Fruit fly (Drosophila melanogaster) whole organism, embryonic: ENCODE results near the gene CG33282.
A peak's percentile ranks its signal among the peaks of the same experiment; 100 is the strongest.

Experiments used
- Abd-B ChIP-seq: fragments of 200-800 bp; sonication (Bioruptor generic); optimal IDR thresholded peaks from 2 replicates; lab custom pipeline; 2018; ENCODE audit warnings: missing biosample characterization, mild to moderate bottlenecking, missing genetic modification characterization, moderate library complexity
- CG10209 ChIP-seq: fragments of 200-800 bp; sonication (Bioruptor generic); optimal IDR thresholded peaks from 3 replicates; lab custom pipeline; 2017; ENCODE audit warnings: missing biosample characterization, mild to moderate bottlenecking, missing genetic modification characterization, missing genetic modification reagents
- CG1233 ChIP-seq: fragments of 200-800 bp; sonication (Bioruptor generic); optimal IDR thresholded peaks from 4 replicates; lab custom pipeline; 2018; ENCODE audit warnings: missing biosample characterization, mild to moderate bottlenecking, missing genetic modification characterization
- CG13894 ChIP-seq: fragments of 200-800 bp; sonication (Bioruptor generic); optimal IDR thresholded peaks from 3 replicates; lab custom pipeline; 2018; ENCODE audit warnings: missing biosample characterization, mild to moderate bottlenecking, missing genetic modification characterization, moderate library complexity
- CG17359 ChIP-seq: fragments of 200-800 bp; sonication (Bioruptor generic); optimal IDR thresholded peaks from 3 replicates; lab custom pipeline; 2018; ENCODE audit warnings: missing biosample characterization, mild to moderate bottlenecking, missing genetic modification characterization, moderate library complexity
- CG3065 ChIP-seq: fragments of 200-800 bp; sonication (Bioruptor generic); optimal IDR thresholded peaks from 2 replicates; lab custom pipeline; 2016; ENCODE audit warnings: missing biosample characterization, missing genetic modification characterization
- CG33213 ChIP-seq: fragments of 200-800 bp; sonication (Bioruptor generic); optimal IDR thresholded peaks from 3 replicates; lab custom pipeline; 2016; ENCODE audit warnings: missing biosample characterization, missing genetic modification characterization
- CG34224 ChIP-seq: fragments of 200-800 bp; sonication (Bioruptor generic); IDR thresholded peaks from 3 replicates; pipeline ENCODE4 v1.3.6; 2022; ENCODE audit warnings: missing biosample characterization, missing genetic modification characterization; ENCODE audit not compliant: partially characterized antibody
- CG5953 ChIP-seq: fragments of 200-800 bp; sonication (Bioruptor generic); IDR thresholded peaks from 2 replicates; pipeline ENCODE4 v1.3.6; 2022; ENCODE audit warnings: missing biosample characterization, missing genetic modification characterization
- CG6791 ChIP-seq: fragments of 200-800 bp; sonication (Bioruptor generic); IDR thresholded peaks from 3 replicates; pipeline ENCODE4 v1.3.6; 2022; ENCODE audit warnings: missing biosample characterization, missing genetic modification characterization; ENCODE audit not compliant: partially characterized antibody
- CG7987 ChIP-seq: fragments of 200-800 bp; sonication (Bioruptor generic); optimal IDR thresholded peaks from 2 replicates; lab custom pipeline; 2018; ENCODE audit warnings: missing biosample characterization, mild to moderate bottlenecking, missing genetic modification characterization, moderate library complexity
- CG8388 ChIP-seq: fragments of 200-800 bp; sonication (Bioruptor generic); optimal IDR thresholded peaks from 2 replicates; lab custom pipeline; 2019; ENCODE audit warnings: missing biosample characterization, mild to moderate bottlenecking, missing genetic modification characterization, moderate library complexity
- CG9797 ChIP-seq: fragments of 200-800 bp; sonication (Bioruptor generic); optimal IDR thresholded peaks from 3 replicates; lab custom pipeline; 2018; ENCODE audit warnings: missing biosample characterization, mild to moderate bottlenecking, missing genetic modification characterization
- CG9817 ChIP-seq: fragments of 200-800 bp; sonication (Bioruptor generic); optimal IDR thresholded peaks from 2 replicates; lab custom pipeline; 2018; ENCODE audit warnings: missing biosample characterization, mild to moderate bottlenecking, missing genetic modification characterization, moderate library complexity
- CkIIα-i1 ChIP-seq: fragments of 200-800 bp; sonication (Bioruptor generic); IDR thresholded peaks from 2 replicates; pipeline ENCODE4 v1.3.6; 2022; ENCODE audit warnings: missing biosample characterization, missing genetic modification characterization
- Doc2 ChIP-seq: fragments of 200-800 bp; sonication (Bioruptor generic); IDR thresholded peaks from 2 replicates; pipeline ENCODE4 v1.3.6; 2022; ENCODE audit warnings: missing biosample characterization, missing genetic modification characterization
- Fer3 ChIP-seq: fragments of 200-800 bp; sonication (Bioruptor generic); optimal IDR thresholded peaks from 2 replicates; lab custom pipeline; 2018; ENCODE audit warnings: missing biosample characterization, mild to moderate bottlenecking, missing genetic modification characterization, moderate library complexity
- HLH3B ChIP-seq: fragments of 200-800 bp; sonication (Bioruptor generic); IDR thresholded peaks from 2 replicates; pipeline ENCODE4 v1.3.6; 2022; ENCODE audit warnings: missing biosample characterization, missing genetic modification characterization
- HmgD ChIP-seq: fragments of 200-800 bp; sonication (Bioruptor generic); optimal IDR thresholded peaks from 3 replicates; lab custom pipeline; 2016; ENCODE audit warnings: missing biosample characterization, missing genetic modification characterization
- MBD-R2 ChIP-seq: fragments of 200-800 bp; sonication (Bioruptor generic); IDR thresholded peaks from 2 replicates; pipeline ENCODE4 v1.3.6; 2022; ENCODE audit warnings: missing biosample characterization, missing genetic modification characterization
- MESR4 ChIP-seq: fragments of 200-800 bp; sonication (Bioruptor generic); optimal IDR thresholded peaks from 2 replicates; lab custom pipeline; 2018; ENCODE audit warnings: missing biosample characterization, mild to moderate bottlenecking, missing genetic modification characterization, moderate library complexity
- Med ChIP-seq: fragments of 200-800 bp; sonication (Bioruptor generic); peaks from one replicate; lab custom pipeline; 2016; ENCODE audit warnings: missing biosample characterization, missing genetic modification characterization, mild to moderate bottlenecking, inconsistent platforms, moderate library complexity
- Mrtf ChIP-seq: fragments of 200-800 bp; sonication (Bioruptor generic); IDR thresholded peaks from 3 replicates; pipeline ENCODE4 v1.3.6; 2022; ENCODE audit warnings: missing biosample characterization, missing genetic modification characterization
- Oaz ChIP-seq: fragments of 200-800 bp; sonication (Bioruptor generic); IDR thresholded peaks from 2 replicates; pipeline ENCODE4 v1.3.6; 2022; ENCODE audit warnings: missing biosample characterization, missing genetic modification characterization
- Pdp1 ChIP-seq, 2 experiments: fragments of 200-800 bp; sonication (Bioruptor generic); optimal IDR thresholded peaks; 3 replicates each; lab custom pipeline; 2016; ENCODE audit warnings: missing biosample characterization in 2 of 2, missing genetic modification characterization in 2 of 2, mild to moderate bottlenecking in 1 of 2, moderate library complexity in 1 of 2
- Ptx1 ChIP-seq: fragments of 200-800 bp; sonication (Bioruptor generic); IDR thresholded peaks from 2 replicates; pipeline ENCODE4 v1.3.6; 2022; ENCODE audit warnings: missing biosample characterization, missing genetic modification characterization
- amos ChIP-seq: fragments of 200-800 bp; sonication (Bioruptor generic); IDR thresholded peaks from 2 replicates; pipeline ENCODE4 v1.3.6; 2022; ENCODE audit warnings: missing biosample characterization, missing genetic modification characterization; ENCODE audit not compliant: partially characterized antibody
- chinmo ChIP-seq: fragments of 200-800 bp; sonication (Bioruptor generic); IDR thresholded peaks from 4 replicates; pipeline ENCODE4 v1.3.6; 2022; ENCODE audit warnings: missing biosample characterization, missing genetic modification characterization; ENCODE audit not compliant: partially characterized antibody
- ci ChIP-seq: fragments of 200-800 bp; sonication (Bioruptor generic); IDR thresholded peaks from 3 replicates; pipeline ENCODE4 v1.3.6; 2022; ENCODE audit warnings: missing biosample characterization, missing genetic modification characterization
- crol ChIP-seq: fragments of 200-800 bp; sonication (Bioruptor generic); IDR thresholded peaks from 2 replicates; pipeline ENCODE4 v1.3.6; 2022; ENCODE audit warnings: missing biosample characterization, missing genetic modification characterization
- exex ChIP-seq: fragments of 200-800 bp; sonication (Bioruptor generic); optimal IDR thresholded peaks from 4 replicates; lab custom pipeline; 2018; ENCODE audit warnings: missing biosample characterization, mild to moderate bottlenecking, missing genetic modification characterization, moderate library complexity
- gem ChIP-seq: fragments of 200-800 bp; sonication (Bioruptor generic); optimal IDR thresholded peaks from 2 replicates; lab custom pipeline; 2019; ENCODE audit warnings: missing biosample characterization, mild to moderate bottlenecking, missing genetic modification characterization, moderate library complexity
- gro ChIP-seq: fragments of 200-800 bp; sonication (Bioruptor generic); optimal IDR thresholded peaks from 2 replicates; lab custom pipeline; 2016; ENCODE audit warnings: missing biosample characterization, missing genetic modification characterization
- gsb ChIP-seq: fragments of 200-800 bp; sonication (Bioruptor generic); IDR thresholded peaks from 2 replicates; pipeline ENCODE4 v1.3.6; 2022; ENCODE audit warnings: missing biosample characterization, missing genetic modification characterization
- lola ChIP-seq, 3 experiments: fragments of >200 bp in 2 of 3; fragments of 200-800 bp in 1 of 3; sonication (Bioruptor generic) in 1 of 3; optimal IDR thresholded peaks; 2 replicates each; lab custom pipeline; 2017 to 2019; ENCODE audit warnings: missing biosample characterization in 3 of 3, missing genetic modification characterization in 3 of 3, mild to moderate bottlenecking in 1 of 3, moderate library complexity in 1 of 3
- mirr ChIP-seq: fragments of 200-800 bp; sonication (Bioruptor generic); optimal IDR thresholded peaks from 3 replicates; lab custom pipeline; 2018; ENCODE audit warnings: missing biosample characterization, mild to moderate bottlenecking, missing genetic modification characterization
- onecut ChIP-seq: fragments of 200-800 bp; sonication (Bioruptor generic); IDR thresholded peaks from 2 replicates; pipeline ENCODE4 v1.3.6; 2022; ENCODE audit warnings: missing biosample characterization, missing genetic modification characterization
- pan ChIP-seq, 4 experiments: fragments of >200 bp in 3 of 4; fragments of 200-800 bp in 1 of 4; sonication (Bioruptor generic) in 1 of 4; optimal IDR thresholded peaks in 3 of 4; IDR thresholded peaks in 1 of 4; 2 replicates each; pipeline versions ENCODE4 v1.3.6 to Lab custom; 2017 to 2022; ENCODE audit warnings: missing biosample characterization in 2 of 4, missing genetic modification characterization in 2 of 4, mixed read lengths in 1 of 4
- pfk ChIP-seq: fragments of 200-800 bp; sonication (Bioruptor generic); optimal IDR thresholded peaks from 2 replicates; lab custom pipeline; 2018; ENCODE audit warnings: missing biosample characterization, mild to moderate bottlenecking, missing genetic modification characterization, moderate library complexity
- pho ChIP-seq: fragments of 200-800 bp; sonication (Bioruptor generic); optimal IDR thresholded peaks from 2 replicates; lab custom pipeline; 2016; ENCODE audit warnings: missing biosample characterization, missing genetic modification characterization
- pnt ChIP-seq: fragments of 200-800 bp; sonication (Bioruptor generic); optimal IDR thresholded peaks from 3 replicates; lab custom pipeline; 2016; ENCODE audit warnings: missing biosample characterization, missing genetic modification characterization
- psq ChIP-seq: fragments of 200-800 bp; sonication (Bioruptor generic); optimal IDR thresholded peaks from 2 replicates; lab custom pipeline; 2017; ENCODE audit warnings: missing biosample characterization, missing genetic modification characterization
- scrt ChIP-seq: fragments of 200-800 bp; sonication (Bioruptor generic); optimal IDR thresholded peaks from 2 replicates; lab custom pipeline; 2018; ENCODE audit warnings: missing biosample characterization, mild to moderate bottlenecking, missing genetic modification characterization, moderate library complexity
- sug ChIP-seq: fragments of 200-800 bp; optimal IDR thresholded peaks from 2 replicates; lab custom pipeline; 2019; ENCODE audit warnings: missing biosample characterization, mild to moderate bottlenecking, missing genetic modification characterization, moderate library complexity
- ttk ChIP-seq: fragments of 200-800 bp; sonication (Bioruptor generic); IDR thresholded peaks from 2 replicates; pipeline ENCODE4 v2.1.2; 2022; ENCODE audit warnings: missing biosample characterization, missing genetic modification characterization
- twi ChIP-seq: fragments of 200-800 bp; optimal IDR thresholded peaks from 2 replicates; lab custom pipeline; 2019; ENCODE audit warnings: missing biosample characterization, mild to moderate bottlenecking, missing genetic modification characterization, moderate library complexity
- unpg ChIP-seq: fragments of 200-800 bp; sonication (Bioruptor generic); optimal IDR thresholded peaks from 3 replicates; lab custom pipeline; 2018; ENCODE audit warnings: missing biosample characterization, mild to moderate bottlenecking, missing genetic modification characterization, moderate library complexity
- usp ChIP-seq: fragments of >200 bp; optimal IDR thresholded peaks from 2 replicates; lab custom pipeline; 2017; ENCODE audit warnings: missing biosample characterization, missing genetic modification characterization
- wdn ChIP-seq: fragments of 200-800 bp; sonication (Bioruptor generic); IDR thresholded peaks from 2 replicates; pipeline ENCODE4 v1.3.6; 2022; ENCODE audit warnings: missing biosample characterization, missing genetic modification characterization

Gene CG33282

dm6 chr2L:3371776-3372383 lies 44.2 kb downstream of the CG33282 start:
- TF ChIP-seq sug (tag; lab: Kevin White, UChicago) (peak; percentile 27), lola (GFP tag; optimal IDR thresholded peaks at IDR 0.05; lab: Kevin White, UChicago) (no peak), ttk (GFP tag; lab: Robert Waterston, UW) (no peak), gro (GFP tag; lab: Kevin White, UChicago) (no peak), Doc2 (no peak), Mrtf (GFP tag; lab: Robert Waterston, UW) (no peak), pan (optimal IDR thresholded peaks at IDR 0.05; lab: Kevin White, UChicago) (no peak), pan (GFP tag; optimal IDR thresholded peaks at IDR 0.05 in 1 of 2, IDR thresholded peaks at IDR 0.05 in 1 of 2) (peak in 1 of 2 experiments; percentile 20), pnt (no peak), mirr (peak; percentile 8), crol (GFP tag; lab: Robert Waterston, UW) (no peak), psq (GFP tag; lab: Kevin White, UChicago) (no peak), HLH3B (GFP tag; lab: Robert Waterston, UW) (no peak), Abd-B (GFP tag; lab: Kevin White, UChicago) (no peak), gsb (GFP tag; lab: Robert Waterston, UW) (no peak), CG1233 (GFP tag; lab: Kevin White, UChicago) (no peak), CG9797 (GFP tag; lab: Kevin White, UChicago) (no peak), onecut (GFP tag; lab: Robert Waterston, UW) (peak; percentile 76), CG8388 (GFP tag; lab: Kevin White, UChicago) (no peak), Oaz (GFP tag; lab: Robert Waterston, UW) (no peak), Pdp1 (GFP tag; optimal IDR thresholded peaks at IDR 0.05; lab: Kevin White, UChicago) (peak in 1 of 2 experiments; percentile 83), scrt (peak; percentile 54), ci (GFP tag; lab: Robert Waterston, UW) (no peak), Med (GFP tag; lab: Kevin White, UChicago) (no peak), CG9817 (tag; lab: Kevin White, UChicago) (no peak), chinmo (0 out of 4 replicates have a peak, but pooled peaks have one; percentile 21), CG3065 (GFP tag; lab: Kevin White, UChicago) (no peak), gem (tag; lab: Kevin White, UChicago) (no peak), pfk (GFP tag; lab: Kevin White, UChicago) (no peak), exex (tag; lab: Kevin White, UChicago) (peak; percentile 69)

- TF ChIP-seq twi (tag; lab: Kevin White, UChicago): no peak
- no peak for TF ChIP-seq CG13894
- TF ChIP-seq usp (GFP tag; lab: Kevin White, UChicago): no peak
- TF ChIP-seq Fer3: no peak
- TF ChIP-seq wdn: 0 out of 2 replicates have a peak, but pooled peaks have one; percentile 22
- no peak for TF ChIP-seq Ptx1 (GFP tag; lab: Robert Waterston, UW)
- peak; percentile 3 for TF ChIP-seq CG10209 (GFP tag; lab: Kevin White, UChicago)
- TF ChIP-seq CG7987 (GFP tag; lab: Kevin White, UChicago): no peak
- TF ChIP-seq MESR4 (GFP tag; lab: Kevin White, UChicago): no peak
- peak; percentile 3 for TF ChIP-seq pho (GFP tag; lab: Kevin White, UChicago)
- TF ChIP-seq CkIIα-i1 (GFP tag; lab: Robert Waterston, UW): 0 out of 2 replicates have a peak, but pooled peaks have one; percentile 35
- 0 out of 3 replicates have a peak, but pooled peaks have one; percentile 19 for TF ChIP-seq CG6791 (GFP tag; lab: Robert Waterston, UW)
- TF ChIP-seq unpg: peak; percentile 12
- TF ChIP-seq CG34224 (GFP tag; lab: Robert Waterston, UW): 0 out of 3 replicates have a peak, but pooled peaks have one; percentile 27
- TF ChIP-seq amos (GFP tag; lab: Robert Waterston, UW): peak; percentile 54
- TF ChIP-seq CG33213: peak; percentile 19
- TF ChIP-seq HmgD (GFP tag; lab: Kevin White, UChicago): peak; percentile 30
- no peak for TF ChIP-seq CG5953 (GFP tag; lab: Robert Waterston, UW)
- peak; percentile 6 for TF ChIP-seq CG17359 (tag; lab: Kevin White, UChicago)
- TF ChIP-seq MBD-R2 (GFP tag; lab: Robert Waterston, UW): no peak
Observed at dm6 chr2L:3372483-3372929, 44.8 kb downstream of the CG33282 start.
